Worm (Caenorhabditis elegans) whole organism, L4 larva: ENCODE measurements around the gene btb-19.

Source experiments
- Y75B8A.6 ChIP-seq: fragments of 200-800 bp; sonication (Bioruptor generic); IDR thresholded peaks from 2 replicates; pipeline ENCODE4 v1.3.6; 2022; ENCODE audit warnings: missing genetic modification reagents, missing genetic modification characterization, missing compliant biosample characterization
- ceh-28 ChIP-seq: fragments of 150-350 bp; optimal IDR thresholded peaks from 2 replicates; lab custom pipeline; 2014; ENCODE audit warnings: missing biosample characterization, missing genetic modification reagents, missing genetic modification characterization
- madf-9 ChIP-seq: fragments of 200-800 bp; sonication (Bioruptor generic); conservative IDR thresholded peaks from 2 replicates; pipeline ENCODE4 v1.3.6; 2022; ENCODE audit warnings: missing genetic modification reagents, missing genetic modification characterization, missing compliant biosample characterization
- nhr-111 ChIP-seq: fragments of 200-800 bp; sonication (Bioruptor generic); optimal IDR thresholded peaks from 2 replicates; lab custom pipeline; 2018; ENCODE audit warnings: mild to moderate bottlenecking, missing genetic modification characterization, missing compliant biosample characterization
- zag-1 ChIP-seq: fragments of 150-350 bp; optimal IDR thresholded peaks from 2 replicates; lab custom pipeline; 2014; ENCODE audit warnings: missing biosample characterization, missing genetic modification characterization
- zip-11 ChIP-seq: fragments of 200-800 bp; sonication (Bioruptor generic); IDR thresholded peaks from 2 replicates; pipeline ENCODE4 v1.3.6; 2022; ENCODE audit warnings: missing genetic modification characterization, missing compliant biosample characterization

DNA sequence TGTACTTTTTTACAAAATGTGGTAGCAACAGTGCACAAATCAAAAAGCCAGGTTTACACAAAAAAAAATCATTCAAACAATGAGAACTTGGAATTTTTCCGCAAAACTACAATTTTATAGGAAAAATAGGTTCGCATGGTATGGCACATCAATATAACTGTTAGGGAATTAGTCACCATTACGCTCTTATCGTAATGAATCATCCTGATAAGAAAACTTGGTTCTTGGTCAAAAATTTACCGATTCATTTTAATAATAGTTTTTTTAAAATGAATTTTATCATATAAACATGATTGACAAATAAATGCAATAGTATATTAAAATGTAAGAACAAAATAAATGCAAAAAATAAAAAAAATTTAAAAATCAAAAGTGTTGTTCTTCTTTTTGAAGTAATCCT is 18.6 kb upstream of the btb-19 start:
- TF ChIP-seq zip-11 (GFP tag; lab: Robert Waterston, UW) (no peak), nhr-111 (GFP tag; lab: Kevin White, UChicago) (no peak), madf-9 (GFP tag; lab: Robert Waterston, UW) (no peak), zag-1 (tag; lab: Kevin White, UChicago) (no peak), ceh-28 (tag; lab: Kevin White, UChicago) (no peak), Y75B8A.6 (GFP tag; lab: Robert Waterston, UW) (no peak)
